Fruit fly (Drosophila melanogaster): ENCODE data around the gene hzg.

The hzg gene

DNA sequence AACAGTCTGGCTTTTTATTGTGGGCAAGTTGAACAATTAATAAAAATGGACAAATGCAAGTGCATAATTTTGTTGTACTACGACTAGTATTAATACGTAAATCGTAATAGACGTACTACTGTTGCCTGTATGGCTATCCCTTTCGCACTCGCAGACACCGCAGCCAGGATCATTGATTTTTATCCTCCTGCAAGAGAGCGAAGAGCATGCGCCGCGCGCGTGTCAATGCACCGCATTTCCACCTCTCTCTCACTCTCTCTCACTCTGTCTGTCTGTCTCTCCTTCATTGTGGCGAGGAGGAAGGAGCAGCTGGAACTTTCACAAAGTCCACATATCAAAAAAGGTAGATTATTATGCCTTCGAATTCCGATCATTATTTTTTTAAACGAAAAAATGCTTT, 42.6 kb upstream of the hzg start:
- TF ChIP-seq Pif1A (GFP tag; optimal IDR thresholded peaks at IDR 0.05) (no peak), CG34367 (tag; optimal IDR thresholded peaks at IDR 0.05) (no peak), CG14655 (GFP tag; optimal IDR thresholded peaks at IDR 0.05) (no peak), EcR (GFP tag; optimal IDR thresholded peaks at IDR 0.05) (peak; percentile 93), CG15710 (tag; optimal IDR thresholded peaks at IDR 0.05) (no peak), CG32121 (GFP tag; IDR thresholded peaks at IDR 0.05) (no peak), CG4496 (GFP tag; IDR thresholded peaks at IDR 0.05) (0 out of 3 replicates have a peak, but pooled peaks have one; percentile 22)

DNA sequence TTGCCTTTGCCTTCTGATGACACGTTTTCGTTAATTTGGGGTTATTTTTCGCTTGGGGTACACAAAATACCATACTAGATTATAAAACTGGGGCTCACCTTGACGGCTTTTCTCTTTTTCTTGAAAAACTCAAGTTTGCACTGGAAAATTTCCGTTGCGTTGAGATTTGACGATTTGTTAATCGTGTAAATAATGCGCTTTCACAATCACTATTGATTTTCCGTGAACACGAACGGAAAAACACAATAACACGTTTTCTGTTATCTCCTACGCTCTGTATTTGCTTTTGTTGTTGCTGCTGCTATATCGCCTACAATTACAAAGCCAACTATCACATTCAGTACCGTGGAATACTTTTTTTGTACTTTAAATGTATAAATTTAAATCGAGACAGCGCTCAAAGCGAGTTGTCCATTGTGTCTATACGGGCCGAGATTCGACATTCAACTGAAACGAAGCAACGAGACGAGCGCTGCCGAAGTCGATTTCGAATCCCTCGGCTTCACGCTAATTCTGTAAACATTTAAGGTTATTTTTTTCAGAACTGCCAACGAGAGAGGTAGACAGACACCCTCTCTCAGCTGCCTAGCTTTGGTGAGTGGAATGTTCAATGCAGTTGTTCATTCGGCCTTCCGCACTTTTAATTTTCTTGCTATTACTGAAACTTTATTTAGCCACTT, 42.0 kb upstream of the hzg start:
- no peak for TF ChIP-seq CG8301 (tag; optimal IDR thresholded peaks at IDR 0.05)
- no peak for TF ChIP-seq D1 (tag; optimal IDR thresholded peaks at IDR 0.05)
- TF ChIP-seq CG32121 (GFP tag; IDR thresholded peaks at IDR 0.05) = peak; percentile 31; the same call in 1 of the 2 replicates
- peak; percentile 3 for TF ChIP-seq CG17806 (tag; optimal IDR thresholded peaks at IDR 0.05)
- peak; percentile 40; the same call in 2 of the 3 replicates for TF ChIP-seq fd96Ca (GFP tag; IDR thresholded peaks at IDR 0.05)
- TF ChIP-seq CG4496 (GFP tag; IDR thresholded peaks at IDR 0.05) = peak; percentile 63; the same call in 2 of the 3 replicates
- TF ChIP-seq Pif1B (GFP tag; optimal IDR thresholded peaks at IDR 0.05) = peak; percentile 61
- TF ChIP-seq EcR (GFP tag; optimal IDR thresholded peaks at IDR 0.05) = no peak
- no peak for TF ChIP-seq CG10348 (GFP tag; IDR thresholded peaks at IDR 0.05)
- peak; percentile 68 for TF ChIP-seq CG12605 (GFP tag; IDR thresholded peaks at IDR 0.05)
- TF ChIP-seq Snoo (tag; optimal IDR thresholded peaks at IDR 0.05) = peak; percentile 1
- no peak for TF ChIP-seq gl (tag; optimal IDR thresholded peaks at IDR 0.05)
- TF ChIP-seq CG14655 (GFP tag; optimal IDR thresholded peaks at IDR 0.05) = peak; percentile 12
- TF ChIP-seq Ets98B (GFP tag; IDR thresholded peaks at IDR 0.05) = peak; percentile 48; the same call in 1 of the 2 replicates
- TF ChIP-seq CG13204 (GFP tag; optimal IDR thresholded peaks at IDR 0.05) = peak; percentile 41
- TF ChIP-seq CG8159 (tag; optimal IDR thresholded peaks at IDR 0.05) = no peak

DNA sequence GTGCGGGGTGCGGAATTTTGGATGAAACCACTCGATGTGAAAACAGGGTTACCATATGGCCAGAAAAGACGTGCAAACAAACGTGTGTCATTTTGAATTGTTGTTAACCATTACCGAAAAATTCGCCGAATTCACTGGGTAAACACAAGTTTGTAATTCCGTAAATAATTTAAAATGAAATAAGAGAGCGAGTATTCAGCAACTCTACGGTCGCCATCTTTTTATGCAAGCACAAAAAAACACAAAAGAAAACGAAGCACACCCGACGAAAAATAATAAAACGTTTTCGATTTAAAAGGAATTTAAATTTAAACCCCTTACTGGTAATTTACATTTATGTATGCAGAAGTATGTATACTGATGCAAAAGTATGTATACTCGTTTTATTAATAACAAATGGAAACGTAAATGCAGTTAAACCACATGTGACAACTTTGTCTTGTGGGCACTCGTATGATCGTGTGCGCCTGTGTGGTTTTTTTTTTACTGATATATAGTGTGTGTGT, 41.3 kb upstream of the hzg start:
- TF ChIP-seq gl (tag; optimal IDR thresholded peaks at IDR 0.05) (peak; percentile 92), EcR (GFP tag; optimal IDR thresholded peaks at IDR 0.05) (peak; percentile 19), Snoo (tag; optimal IDR thresholded peaks at IDR 0.05) (peak; percentile 80), rn (GFP tag; IDR thresholded peaks at IDR 0.05) (peak; percentile 84), CG17806 (tag; optimal IDR thresholded peaks at IDR 0.05) (peak; percentile 94), CG14655 (GFP tag; optimal IDR thresholded peaks at IDR 0.05) (peak; percentile 91), CG10348 (GFP tag; IDR thresholded peaks at IDR 0.05) (peak; percentile 60), CG8159 (tag; optimal IDR thresholded peaks at IDR 0.05) (peak; percentile 94), fd96Ca (GFP tag; IDR thresholded peaks at IDR 0.05) (peak; percentile 94), CG9948 (tag; optimal IDR thresholded peaks at IDR 0.05) (peak; percentile 91), CG34367 (tag; optimal IDR thresholded peaks at IDR 0.05) (peak; percentile 95), CG13204 (GFP tag; optimal IDR thresholded peaks at IDR 0.05) (peak; percentile 64), Pif1B (GFP tag; optimal IDR thresholded peaks at IDR 0.05) (peak; percentile 95), Ets98B (GFP tag; IDR thresholded peaks at IDR 0.05) (peak; percentile 96), CG15710 (tag; optimal IDR thresholded peaks at IDR 0.05) (peak; percentile 95), CG8301 (tag; optimal IDR thresholded peaks at IDR 0.05) (peak; percentile 94), D1 (tag; optimal IDR thresholded peaks at IDR 0.05) (peak; percentile 81), CG4496 (GFP tag; IDR thresholded peaks at IDR 0.05) (peak; percentile 97), CG12605 (GFP tag; IDR thresholded peaks at IDR 0.05) (peak; percentile 97), CG32121 (GFP tag; IDR thresholded peaks at IDR 0.05) (peak; percentile 96), Pif1A (GFP tag; optimal IDR thresholded peaks at IDR 0.05) (peak; percentile 97)

DNA sequence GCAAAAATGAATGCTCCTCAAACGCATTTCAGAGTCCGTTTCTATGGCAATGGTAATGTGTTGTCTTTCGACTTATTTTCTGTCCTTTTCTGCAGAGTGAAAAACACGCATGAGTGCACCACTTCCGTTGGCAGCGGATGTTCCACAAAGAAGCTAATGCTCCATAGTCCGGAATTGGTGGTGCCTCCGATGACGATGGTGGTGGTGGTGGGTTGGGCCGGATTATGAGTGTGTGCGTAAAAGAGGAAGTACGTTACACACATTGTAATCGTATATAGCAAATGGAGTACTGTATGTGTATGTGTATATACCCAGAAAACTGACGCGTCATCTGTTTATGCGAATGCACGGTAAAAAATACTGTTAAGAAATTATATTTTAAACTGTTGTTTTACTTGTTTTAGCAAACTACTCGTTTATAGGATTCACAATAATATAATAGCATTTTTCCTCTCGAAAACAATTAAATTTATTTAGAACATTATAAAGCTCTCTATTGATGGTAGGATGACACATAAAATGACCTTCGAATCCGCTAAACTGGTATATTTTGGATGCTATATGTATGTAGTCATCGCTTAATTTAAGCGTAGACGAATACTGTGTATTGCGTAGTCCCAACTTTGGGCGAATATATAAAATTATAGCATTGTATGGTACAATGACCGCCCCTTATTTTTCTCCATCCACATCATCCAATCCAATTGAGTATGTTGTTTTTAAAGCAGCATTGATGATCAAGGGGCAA, 40.7 kb upstream of the hzg start:
- no peak for TF ChIP-seq rn (GFP tag; IDR thresholded peaks at IDR 0.05)
- peak; percentile 41 for TF ChIP-seq gl (tag; optimal IDR thresholded peaks at IDR 0.05)
- no peak for TF ChIP-seq Pif1A (GFP tag; optimal IDR thresholded peaks at IDR 0.05)
- TF ChIP-seq Pif1B (GFP tag; optimal IDR thresholded peaks at IDR 0.05) = no peak
- no peak for TF ChIP-seq D1 (tag; optimal IDR thresholded peaks at IDR 0.05)
- peak; percentile 12; the same call in 1 of the 2 replicates for TF ChIP-seq Ets98B (GFP tag; IDR thresholded peaks at IDR 0.05)
- no peak for TF ChIP-seq CG8301 (tag; optimal IDR thresholded peaks at IDR 0.05)
- no peak for TF ChIP-seq CG13204 (GFP tag; optimal IDR thresholded peaks at IDR 0.05)
- TF ChIP-seq CG34367 (tag; optimal IDR thresholded peaks at IDR 0.05) = no peak
- peak; percentile 34 for TF ChIP-seq CG32121 (GFP tag; IDR thresholded peaks at IDR 0.05)
- TF ChIP-seq CG8159 (tag; optimal IDR thresholded peaks at IDR 0.05) = peak; percentile 66
- peak; percentile 39; the same call in 1 of the 3 replicates for TF ChIP-seq fd96Ca (GFP tag; IDR thresholded peaks at IDR 0.05)
- TF ChIP-seq CG12605 (GFP tag; IDR thresholded peaks at IDR 0.05) = peak; percentile 11; the same call in 1 of the 2 replicates
- TF ChIP-seq CG9948 (tag; optimal IDR thresholded peaks at IDR 0.05) = no peak
- TF ChIP-seq CG10348 (GFP tag; IDR thresholded peaks at IDR 0.05) = no peak
- peak; percentile 44 for TF ChIP-seq CG17806 (tag; optimal IDR thresholded peaks at IDR 0.05)
- TF ChIP-seq CG4496 (GFP tag; IDR thresholded peaks at IDR 0.05) = peak; percentile 33; the same call in 2 of the 3 replicates
- no peak for TF ChIP-seq Snoo (tag; optimal IDR thresholded peaks at IDR 0.05)
- no peak for TF ChIP-seq EcR (GFP tag; optimal IDR thresholded peaks at IDR 0.05)
- TF ChIP-seq CG14655 (GFP tag; optimal IDR thresholded peaks at IDR 0.05) = no peak
- peak; percentile 25 for TF ChIP-seq CG15710 (tag; optimal IDR thresholded peaks at IDR 0.05)

Data from whole organism, pupa.